Worm (Caenorhabditis elegans): ENCODE data around the gene C09H10.5.
A peak's percentile ranks its signal among the peaks of the same experiment; 100 is the strongest.

The C09H10.5 gene

DNA sequence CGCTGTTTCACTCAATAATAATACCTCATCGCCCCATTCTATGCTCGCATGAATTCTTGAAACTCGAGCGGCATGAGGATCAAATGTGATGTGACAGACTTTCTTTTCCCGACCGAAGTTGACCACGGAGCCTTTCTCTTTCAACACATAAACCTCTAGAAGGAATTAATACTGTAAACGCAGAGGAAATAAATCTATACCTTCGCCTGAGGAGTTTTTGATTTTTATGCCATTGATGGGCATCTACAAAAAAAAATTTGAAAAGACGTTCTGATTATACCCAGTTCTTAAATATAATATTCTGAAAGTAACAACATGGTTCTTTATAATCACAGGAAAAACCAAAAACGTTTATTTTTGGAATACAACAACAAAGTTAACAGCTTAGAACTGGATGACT lies 7.3 kb downstream of the C09H10.5 start, which contains the start of gene nbs-1 (continued):
- 0 out of 2 replicates have a peak, but pooled peaks have one; percentile 9 for TF ChIP-seq Y56A3A.18 (GFP tag; IDR thresholded peaks at IDR 0.05)
- no peak for TF ChIP-seq nhr-179 (tag; optimal IDR thresholded peaks at IDR 0.05)
- TF ChIP-seq madf-6 (GFP tag; IDR thresholded peaks at IDR 0.05): peak; percentile 59
- TF ChIP-seq sdz-38 (tag; optimal IDR thresholded peaks at IDR 0.05): no peak
- no peak for TF ChIP-seq atf-7 (tag; optimal IDR thresholded peaks at IDR 0.05)
- TF ChIP-seq let-607 (tag; optimal IDR thresholded peaks at IDR 0.05): no peak
- TF ChIP-seq tlf-1 (GFP tag; optimal IDR thresholded peaks at IDR 0.05): no peak
- TF ChIP-seq rcor-1 (GFP tag; IDR thresholded peaks at IDR 0.05): peak; percentile 60
- TF ChIP-seq lin-26 (GFP tag; IDR thresholded peaks at IDR 0.05): 0 out of 2 replicates have a peak, but pooled peaks have one; percentile 57

DNA sequence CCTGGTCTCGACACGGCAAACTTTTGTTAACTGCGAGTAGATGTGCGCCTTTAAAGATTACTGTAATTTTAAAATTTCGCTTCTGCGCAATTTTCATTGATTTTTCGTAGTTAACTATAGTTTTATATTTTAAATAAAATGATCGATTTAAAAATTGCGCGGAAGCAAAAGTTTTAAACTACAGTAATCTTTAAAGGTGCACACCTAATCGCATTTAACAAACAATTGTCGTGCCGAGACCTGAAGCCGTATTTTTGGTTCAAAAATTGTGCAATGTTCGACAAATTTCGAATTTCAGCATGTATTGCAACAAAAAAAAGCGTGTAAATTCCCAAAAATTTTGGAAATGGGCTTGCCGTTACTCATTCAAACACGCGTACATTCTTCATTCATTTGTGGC lies 9.1 kb downstream of the C09H10.5 start:
- TF ChIP-seq xnd-1 (tag; optimal IDR thresholded peaks at IDR 0.05): peak; percentile 39
- TF ChIP-seq F49E8.2 (tag; optimal IDR thresholded peaks at IDR 0.05; ENCODE audit: insufficient read depth): peak; percentile 45
- TF ChIP-seq madf-6 (GFP tag; IDR thresholded peaks at IDR 0.05): peak; percentile 56; the same call in 1 of the 2 replicates
- no peak for TF ChIP-seq ztf-28 (GFP tag; IDR thresholded peaks at IDR 0.05)
- TF ChIP-seq lsl-1 (GFP tag; optimal IDR thresholded peaks at IDR 0.05): peak; percentile 66
- peak; percentile 65 for TF ChIP-seq F33H1.4 (GFP tag; IDR thresholded peaks at IDR 0.05)
- no peak for TF ChIP-seq F57A8.1 (GFP tag; optimal IDR thresholded peaks at IDR 0.05)
- peak; percentile 14 for TF ChIP-seq efl-1 (GFP tag; optimal IDR thresholded peaks at IDR 0.05)
- TF ChIP-seq him-1 (tag; optimal IDR thresholded peaks at IDR 0.05): peak; percentile 2
- no peak for TF ChIP-seq sptf-2 (GFP tag; optimal IDR thresholded peaks at IDR 0.05)

DNA sequence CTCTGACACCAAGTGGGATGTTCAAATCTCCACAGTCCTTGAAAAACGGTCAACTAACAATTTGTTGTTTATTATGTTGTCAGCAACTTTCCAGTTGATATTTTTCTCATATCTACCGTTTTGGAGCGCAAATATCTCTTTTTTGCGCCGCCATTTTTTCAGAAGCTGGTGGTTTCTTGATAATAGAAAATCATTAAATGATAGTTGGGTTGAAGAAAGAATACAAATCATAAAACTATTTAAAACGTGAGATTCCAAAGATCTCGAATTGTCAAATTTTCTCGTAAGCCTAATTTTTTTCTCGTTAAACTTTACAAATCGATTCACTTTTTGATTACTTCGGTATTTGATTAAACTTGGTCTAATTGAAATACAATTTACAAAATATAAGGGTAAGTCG lies 11.1 kb downstream of the C09H10.5 start, which contains the start of gene rpl-42:
TSS of gene rpl-42 (plus strand) at position 301 of the 400 bp plus-strand sequence.
- TF ChIP-seq B0035.1 (tag; optimal IDR thresholded peaks at IDR 0.05) (no peak), ceh-58 (GFP tag; IDR thresholded peaks at IDR 0.05) (no peak), nhr-80 (tag; optimal IDR thresholded peaks at IDR 0.05) (no peak), pbrm-1 (GFP tag; IDR thresholded peaks at IDR 0.05) (no peak), fkh-3 (tag; optimal IDR thresholded peaks at IDR 0.05) (no peak), nhr-27 (tag; optimal IDR thresholded peaks at IDR 0.05) (no peak), ztf-18 (tag; optimal IDR thresholded peaks at IDR 0.05) (no peak), hrde-1 (tag; optimal IDR thresholded peaks at IDR 0.05; ENCODE audit: borderline replicate concordance) (no peak), lsy-27 (tag; optimal IDR thresholded peaks at IDR 0.05; ENCODE audit: borderline replicate concordance, insufficient read depth) (no peak), Y56A3A.18 (GFP tag; IDR thresholded peaks at IDR 0.05) (no peak), madf-3 (GFP tag; IDR thresholded peaks at IDR 0.05) (no peak), rec-8 (tag; optimal IDR thresholded peaks at IDR 0.05) (no peak), ekl-4 (GFP tag; IDR thresholded peaks at IDR 0.05) (no peak), attf-6 (GFP tag; IDR thresholded peaks at IDR 0.05) (no peak), F57A8.1 (GFP tag; optimal IDR thresholded peaks at IDR 0.05) (no peak), ceh-100 (GFP tag; IDR thresholded peaks at IDR 0.05) (no peak), snpc-4 (GFP tag; optimal IDR thresholded peaks at IDR 0.05) (no peak), snpc-4 (tag; optimal IDR thresholded peaks at IDR 0.05) (no peak), unc-130 (GFP tag; optimal IDR thresholded peaks at IDR 0.05) (no peak)
